Worm (Caenorhabditis elegans): Measurements from ENCODE around the gene alh-9.

Gene alh-9

DNA sequence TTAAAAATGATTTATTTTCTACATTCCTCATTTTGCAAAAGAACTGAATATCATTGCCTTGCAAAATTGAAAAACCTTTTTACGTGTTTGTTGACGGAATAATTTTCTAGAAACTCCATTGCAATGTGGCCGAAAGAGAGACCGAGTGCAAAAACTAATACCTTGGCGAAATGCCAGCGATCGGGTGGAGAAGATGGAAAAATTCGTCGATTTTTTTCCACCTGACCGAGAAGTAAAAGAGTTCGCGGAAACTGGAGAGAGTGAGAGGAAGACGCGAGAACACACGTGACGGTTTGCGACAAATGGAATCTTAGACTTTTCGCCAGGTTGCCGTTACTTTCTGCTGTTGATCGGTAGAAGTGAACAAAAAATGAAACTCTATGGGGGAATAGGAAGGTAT lies 14.1 kb upstream of the alh-9 start:
- TF ChIP-seq nhr-77 (tag; optimal IDR thresholded peaks at IDR 0.05) (no peak), mab-5 (tag; optimal IDR thresholded peaks at IDR 0.05) (no peak), ztf-11 (tag; optimal IDR thresholded peaks at IDR 0.05) (no peak), sma-3 (GFP tag; optimal IDR thresholded peaks at IDR 0.05) (peak; percentile 39), fos-1 (tag; optimal IDR thresholded peaks at IDR 0.05) (peak; percentile 19), R02D3.7 (tag; optimal IDR thresholded peaks at IDR 0.05) (no peak), mdl-1 (tag; optimal IDR thresholded peaks at IDR 0.05) (peak; percentile 42 to 63), blmp-1 (tag; optimal IDR thresholded peaks at IDR 0.05; ENCODE audit: insufficient read depth) (peak; percentile 48), gmeb-1 (tag; optimal IDR thresholded peaks at IDR 0.05) (peak; percentile 32), nhr-129 (tag; optimal IDR thresholded peaks at IDR 0.05) (peak; percentile 78), peb-1 (tag; optimal IDR thresholded peaks at IDR 0.05) (no peak), C34F6.9 (tag; optimal IDR thresholded peaks at IDR 0.05) (peak; percentile 44), lin-11 (tag; optimal IDR thresholded peaks at IDR 0.05) (peak; percentile 12), ama-1 (optimal IDR thresholded peaks at IDR 0.05) (peak; percentile 58), skn-1 (tag; optimal IDR thresholded peaks at IDR 0.05) (no peak), dmd-4 (tag; optimal IDR thresholded peaks at IDR 0.05) (no peak), nhr-21 (tag; optimal IDR thresholded peaks at IDR 0.05) (peak; percentile 47), crh-2 (tag; optimal IDR thresholded peaks at IDR 0.05) (peak; percentile 9), F13H6.1 (tag; optimal IDR thresholded peaks at IDR 0.05) (peak; percentile 25), nhr-25 (tag; optimal IDR thresholded peaks at IDR 0.05) (peak; percentile 63), sma-9 (GFP tag; optimal IDR thresholded peaks at IDR 0.05) (peak; percentile 73), sma-9 (tag; optimal IDR thresholded peaks at IDR 0.05) (no peak), sem-4 (tag; optimal IDR thresholded peaks at IDR 0.05) (peak; percentile 37), lsy-2 (tag; optimal IDR thresholded peaks at IDR 0.05) (peak in 1 of 2 experiments; percentile 52), aly-2 (tag; optimal IDR thresholded peaks at IDR 0.05) (no peak)

- TF ChIP-seq unc-55 (GFP tag; optimal IDR thresholded peaks at IDR 0.05) (peak; percentile 47), Y55F3AM.14 (GFP tag; optimal IDR thresholded peaks at IDR 0.05) (no peak), C34F6.9 (tag; optimal IDR thresholded peaks at IDR 0.05) (peak; percentile 37)
Observed at ce11 chrIII:5842920-5843319, 12.9 kb upstream of the alh-9 start.

DNA sequence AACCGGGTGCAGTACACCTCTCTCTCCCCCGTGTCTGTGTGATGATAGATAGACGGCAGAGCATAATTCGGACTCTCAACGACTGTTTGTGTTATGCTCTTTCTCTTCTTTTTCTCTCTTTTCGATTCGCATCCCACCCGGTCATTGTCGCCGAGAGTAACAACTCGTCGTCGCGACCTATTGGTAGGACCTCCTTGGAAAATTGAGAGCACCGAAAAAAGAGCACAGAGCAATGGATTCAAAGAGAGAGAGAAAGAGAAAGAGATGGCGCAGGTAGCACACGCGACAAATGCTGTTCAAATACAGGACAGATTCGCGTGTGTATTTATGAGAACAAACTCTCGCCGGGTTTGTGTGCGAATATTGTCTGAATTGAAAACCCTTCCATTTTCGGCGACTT lies 12.2 kb upstream of the alh-9 start:
- TF ChIP-seq R02D3.7 (tag; optimal IDR thresholded peaks at IDR 0.05) (no peak), ceh-16 (tag; optimal IDR thresholded peaks at IDR 0.05) (no peak), mbf-1 (tag; optimal IDR thresholded peaks at IDR 0.05) (no peak), ZK546.5 (tag; optimal IDR thresholded peaks at IDR 0.05) (no peak), peb-1 (tag; optimal IDR thresholded peaks at IDR 0.05) (no peak), egl-27 (tag; optimal IDR thresholded peaks at IDR 0.05) (no peak), C34F6.9 (tag; optimal IDR thresholded peaks at IDR 0.05) (no peak), mab-5 (tag; optimal IDR thresholded peaks at IDR 0.05) (no peak), ztf-11 (tag; optimal IDR thresholded peaks at IDR 0.05) (no peak), nhr-129 (tag; optimal IDR thresholded peaks at IDR 0.05) (peak; percentile 70), blmp-1 (tag; optimal IDR thresholded peaks at IDR 0.05; ENCODE audit: insufficient read depth) (no peak), mdl-1 (tag; optimal IDR thresholded peaks at IDR 0.05) (peak in 1 of 2 experiments; percentile 18), nhr-21 (tag; optimal IDR thresholded peaks at IDR 0.05) (no peak), ztf-1 (GFP tag; conservative IDR thresholded peaks at IDR 0.05) (no peak), elt-3 (tag; optimal IDR thresholded peaks at IDR 0.05) (no peak), alr-1 (tag; optimal IDR thresholded peaks at IDR 0.05) (no peak), gmeb-1 (tag; optimal IDR thresholded peaks at IDR 0.05) (no peak), lsy-2 (tag; optimal IDR thresholded peaks at IDR 0.05) (peak in 1 of 2 experiments; percentile 8), snpc-4 (tag; optimal IDR thresholded peaks at IDR 0.05) (no peak), unc-62 (GFP tag; optimal IDR thresholded peaks at IDR 0.05) (no peak), Y55F3AM.14 (GFP tag; optimal IDR thresholded peaks at IDR 0.05) (no peak), skn-1 (tag; optimal IDR thresholded peaks at IDR 0.05) (no peak), F13H6.1 (tag; optimal IDR thresholded peaks at IDR 0.05) (peak; percentile 62), ztf-4 (tag; optimal IDR thresholded peaks at IDR 0.05) (no peak)

DNA sequence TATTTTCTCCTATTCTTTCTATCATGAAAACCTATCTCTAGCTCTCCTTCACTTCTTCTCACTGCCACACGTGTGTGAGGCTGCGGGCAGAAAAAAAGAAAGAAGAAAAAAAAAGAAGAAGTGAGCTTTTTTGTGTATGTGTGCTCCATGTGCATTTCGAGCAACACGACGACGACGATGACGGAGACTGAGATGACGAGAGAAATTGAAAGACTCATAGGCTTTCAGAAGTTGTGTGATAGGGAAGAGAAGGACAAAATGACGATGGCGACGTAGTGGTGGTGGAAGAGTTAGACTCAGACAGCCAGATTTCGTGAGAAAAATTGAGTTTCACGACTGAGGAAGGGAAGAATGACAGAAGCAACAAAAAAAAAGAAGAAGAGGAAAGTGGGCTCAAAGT lies 10.3 kb upstream of the alh-9 start:
- TF ChIP-seq zag-1 (tag; optimal IDR thresholded peaks at IDR 0.05) = peak; percentile 94
- TF ChIP-seq C34F6.9 (tag; optimal IDR thresholded peaks at IDR 0.05) = peak; percentile 83
- TF ChIP-seq peb-1 (tag; optimal IDR thresholded peaks at IDR 0.05) = no peak
- TF ChIP-seq sem-4 (tag; optimal IDR thresholded peaks at IDR 0.05) = peak; percentile 28
- TF ChIP-seq lsy-2 (tag; optimal IDR thresholded peaks at IDR 0.05) = peak; percentile 2 to 77
- TF ChIP-seq dmd-4 (tag; optimal IDR thresholded peaks at IDR 0.05) = no peak
- TF ChIP-seq lin-13 (GFP tag; optimal IDR thresholded peaks at IDR 0.05) = peak; percentile 58
- TF ChIP-seq unc-55 (GFP tag; optimal IDR thresholded peaks at IDR 0.05) = peak; percentile 94
- no peak for TF ChIP-seq alr-1 (tag; optimal IDR thresholded peaks at IDR 0.05)
- no peak for TF ChIP-seq unc-62 (GFP tag; optimal IDR thresholded peaks at IDR 0.05)
- no peak for TF ChIP-seq ceh-82 (tag; optimal IDR thresholded peaks at IDR 0.05)
- TF ChIP-seq nhr-25 (tag; optimal IDR thresholded peaks at IDR 0.05) = no peak
- TF ChIP-seq aly-2 (tag; optimal IDR thresholded peaks at IDR 0.05) = no peak
- no peak for TF ChIP-seq nhr-77 (tag; optimal IDR thresholded peaks at IDR 0.05)
- no peak for TF ChIP-seq unc-39 (tag; optimal IDR thresholded peaks at IDR 0.05)
- TF ChIP-seq nhr-23 (tag; optimal IDR thresholded peaks at IDR 0.05) = no peak
- peak; percentile 76 for TF ChIP-seq F13H6.1 (tag; optimal IDR thresholded peaks at IDR 0.05)
- TF ChIP-seq R02D3.7 (tag; optimal IDR thresholded peaks at IDR 0.05) = no peak
- TF ChIP-seq elt-1 (tag; optimal IDR thresholded peaks at IDR 0.05) = no peak
- TF ChIP-seq skn-1 (tag; optimal IDR thresholded peaks at IDR 0.05) = no peak
- TF ChIP-seq gmeb-1 (tag; optimal IDR thresholded peaks at IDR 0.05) = no peak
- no peak for TF ChIP-seq mab-5 (tag; optimal IDR thresholded peaks at IDR 0.05)
- TF ChIP-seq egl-27 (tag; optimal IDR thresholded peaks at IDR 0.05) = peak; percentile 85
- TF ChIP-seq ztf-1 (GFP tag; conservative IDR thresholded peaks at IDR 0.05) = no peak
- peak; percentile 61 for TF ChIP-seq ztf-4 (tag; optimal IDR thresholded peaks at IDR 0.05)
- no peak for TF ChIP-seq nhr-21 (tag; optimal IDR thresholded peaks at IDR 0.05)
- TF ChIP-seq mbf-1 (tag; optimal IDR thresholded peaks at IDR 0.05) = no peak
- TF ChIP-seq sma-3 (GFP tag; optimal IDR thresholded peaks at IDR 0.05) = no peak
- TF ChIP-seq mdl-1 (tag; optimal IDR thresholded peaks at IDR 0.05) = peak; percentile 89 to 95
- TF ChIP-seq lin-11 (tag; optimal IDR thresholded peaks at IDR 0.05) = peak; percentile 34
- TF ChIP-seq lin-39 (tag; optimal IDR thresholded peaks at IDR 0.05) = no peak

Data from whole organism, L2 larva.